Worm (Caenorhabditis elegans) whole organism, L4/young adult: Measurements from ENCODE around the gene nspc-10.

Source experiments
- dao-5 ChIP-seq: sonication (generic microtip); optimal IDR thresholded peaks from 2 replicates; lab custom pipeline; 2016; ENCODE audit warnings: missing genotype, missing genetic modification characterization, moderate library complexity, missing compliant biosample characterization
- him-1 ChIP-seq: sonication (generic microtip); optimal IDR thresholded peaks from 2 replicates; lab custom pipeline; 2016; ENCODE audit warnings: missing genotype, missing genetic modification reagents, missing genetic modification characterization, missing compliant biosample characterization

ce11 chrX:12333479-12333878 lies 9.9 kb upstream of the nspc-10 start, which contains the start of gene srd-47:
- TF ChIP-seq dao-5 (tag; lab: Kevin White, UChicago) (no peak), him-1 (no peak)
